Fruit fly (Drosophila melanogaster) whole organism, prepupa: Measurements from ENCODE around the gene Femcoat.
A peak's percentile ranks its signal among the peaks of the same experiment; 100 is the strongest.

Experiments used
- Blimp-1 ChIP-seq: fragments of 200-800 bp; sonication (Bioruptor generic); optimal IDR thresholded peaks from 3 replicates; lab custom pipeline; 2017; ENCODE audit warnings: missing biosample characterization, missing genetic modification characterization, mild to moderate bottlenecking, moderate library complexity, missing genetic modification reagents
- CG10631 ChIP-seq: fragments of 200-800 bp; sonication (Bioruptor generic); optimal IDR thresholded peaks from 2 replicates; lab custom pipeline; 2016; ENCODE audit warnings: missing biosample characterization, missing genetic modification characterization
- CG11294 ChIP-seq: fragments of 200-800 bp; sonication (Bioruptor generic); IDR thresholded peaks from 2 replicates; pipeline ENCODE4 v1.3.6; 2022; ENCODE audit warnings: missing biosample characterization, missing genetic modification characterization
- CG11762 ChIP-seq: fragments of 200-800 bp; sonication (Bioruptor generic); optimal IDR thresholded peaks from 3 replicates; lab custom pipeline; 2016; ENCODE audit warnings: missing biosample characterization, missing genetic modification characterization; ENCODE audit not compliant: insufficient read depth
- CG11902 ChIP-seq: fragments of 200-800 bp; sonication (Bioruptor generic); optimal IDR thresholded peaks from 3 replicates; lab custom pipeline; 2016; ENCODE audit warnings: missing biosample characterization, missing genetic modification characterization
- CG15336 ChIP-seq: fragments of 200-800 bp; sonication (Bioruptor generic); IDR thresholded peaks from 2 replicates; pipeline ENCODE4 v1.3.6; 2022; ENCODE audit warnings: missing biosample characterization, missing genetic modification characterization
- CG1621 ChIP-seq: fragments of 200-800 bp; sonication (Bioruptor generic); optimal IDR thresholded peaks from 3 replicates; lab custom pipeline; 2018; ENCODE audit warnings: missing biosample characterization, mild to moderate bottlenecking, missing genetic modification characterization
- CG16779 ChIP-seq: fragments of 200-800 bp; sonication (Bioruptor generic); optimal IDR thresholded peaks from 3 replicates; lab custom pipeline; 2017; ENCODE audit warnings: missing biosample characterization, mild to moderate bottlenecking, missing genetic modification characterization
- CG3032 ChIP-seq: fragments of 200-800 bp; optimal IDR thresholded peaks from 2 replicates; lab custom pipeline; 2019; ENCODE audit warnings: missing biosample characterization, mild to moderate bottlenecking, missing genetic modification characterization, moderate library complexity
- CG31627 ChIP-seq: fragments of 200-800 bp; sonication (Bioruptor generic); optimal IDR thresholded peaks from 3 replicates; lab custom pipeline; 2016; ENCODE audit warnings: missing biosample characterization, missing genetic modification characterization
- CG32006 ChIP-seq: fragments of 200-800 bp; sonication (Bioruptor generic); optimal IDR thresholded peaks from 3 replicates; lab custom pipeline; 2017; ENCODE audit warnings: missing biosample characterization, mild to moderate bottlenecking, missing genetic modification characterization
- CG34406 ChIP-seq: fragments of 200-800 bp; sonication (Bioruptor generic); optimal IDR thresholded peaks from 3 replicates; lab custom pipeline; 2016; ENCODE audit warnings: missing biosample characterization, missing genetic modification characterization
- CG4318 ChIP-seq: fragments of 200-800 bp; sonication (Bioruptor generic); optimal IDR thresholded peaks from 3 replicates; lab custom pipeline; 2017; ENCODE audit warnings: missing biosample characterization, mild to moderate bottlenecking, missing genetic modification characterization
- CG6163 ChIP-seq: fragments of 200-800 bp; sonication (Bioruptor generic); IDR thresholded peaks from 3 replicates; pipeline ENCODE4 v1.3.6; 2022; ENCODE audit warnings: missing biosample characterization, missing genetic modification characterization
- CG6276 ChIP-seq: fragments of 200-800 bp; sonication (Bioruptor generic); optimal IDR thresholded peaks from 2 replicates; lab custom pipeline; 2017; ENCODE audit warnings: missing biosample characterization, mild to moderate bottlenecking, missing genetic modification characterization
- CG6792 ChIP-seq: fragments of 200-800 bp; sonication (Bioruptor generic); optimal IDR thresholded peaks from 3 replicates; lab custom pipeline; 2016; ENCODE audit warnings: missing biosample characterization, missing genetic modification characterization
- CG6808 ChIP-seq: fragments of 200-800 bp; sonication (Bioruptor generic); optimal IDR thresholded peaks from 3 replicates; lab custom pipeline; 2017; ENCODE audit warnings: missing biosample characterization, missing genetic modification characterization, mild to moderate bottlenecking, moderate library complexity, missing genetic modification reagents
- CG7368 ChIP-seq: fragments of 200-800 bp; sonication (Bioruptor generic); optimal IDR thresholded peaks from 3 replicates; lab custom pipeline; 2016; ENCODE audit warnings: missing biosample characterization, missing genetic modification characterization
- CG8119 ChIP-seq: fragments of 200-800 bp; sonication (Bioruptor generic); IDR thresholded peaks from 3 replicates; pipeline ENCODE4 v1.3.6; 2022; ENCODE audit warnings: missing biosample characterization, missing genetic modification characterization
- CG8319 ChIP-seq: fragments of 200-800 bp; sonication (Bioruptor generic); optimal IDR thresholded peaks from 3 replicates; lab custom pipeline; 2016; ENCODE audit warnings: missing biosample characterization, missing genetic modification characterization
- CG8632 ChIP-seq: fragments of 200-800 bp; sonication (Bioruptor generic); optimal IDR thresholded peaks from 3 replicates; lab custom pipeline; 2016; ENCODE audit warnings: missing biosample characterization, missing genetic modification characterization
- CG9139 ChIP-seq: fragments of 200-800 bp; sonication (Bioruptor generic); optimal IDR thresholded peaks from 3 replicates; lab custom pipeline; 2017; ENCODE audit warnings: missing biosample characterization, mild to moderate bottlenecking, missing genetic modification characterization
- Eip75B ChIP-seq: fragments of 200-800 bp; sonication (Bioruptor generic); optimal IDR thresholded peaks from 3 replicates; lab custom pipeline; 2016; ENCODE audit warnings: missing biosample characterization, missing genetic modification characterization
- Eip78C ChIP-seq: fragments of 200-800 bp; sonication (Bioruptor generic); peaks from one replicate; lab custom pipeline; 2016; ENCODE audit warnings: missing biosample characterization, missing genetic modification characterization
- Eip93F ChIP-seq: fragments of 200-800 bp; sonication (Bioruptor generic); optimal IDR thresholded peaks from 2 replicates; lab custom pipeline; 2016; ENCODE audit warnings: missing biosample characterization, mild to moderate bottlenecking, missing genetic modification characterization
- Ets21C ChIP-seq: fragments of 200-800 bp; sonication (Bioruptor generic); optimal IDR thresholded peaks from 3 replicates; lab custom pipeline; 2016; ENCODE audit warnings: missing biosample characterization, missing genetic modification characterization
- Ets96B ChIP-seq: fragments of 200-800 bp; optimal IDR thresholded peaks from 2 replicates; lab custom pipeline; 2019; ENCODE audit warnings: missing biosample characterization, mild to moderate bottlenecking, missing genetic modification characterization, moderate library complexity
- Gug ChIP-seq: fragments of 200-800 bp; sonication (Bioruptor generic); IDR thresholded peaks from 2 replicates; pipeline ENCODE4 v1.3.6; 2022; ENCODE audit warnings: missing biosample characterization, missing genetic modification characterization
- Hr38 ChIP-seq: sonication (Bioruptor generic); optimal IDR thresholded peaks from 2 replicates; lab custom pipeline; 2016; ENCODE audit warnings: missing biosample characterization, missing genetic modification characterization
- Hr39 ChIP-seq: fragments of 200-800 bp; sonication (Bioruptor generic); optimal IDR thresholded peaks from 2 replicates; lab custom pipeline; 2016; ENCODE audit warnings: missing biosample characterization, missing genetic modification characterization
- Lpt ChIP-seq: fragments of 200-800 bp; sonication (Bioruptor generic); optimal IDR thresholded peaks from 3 replicates; lab custom pipeline; 2016; ENCODE audit warnings: missing biosample characterization, missing genetic modification characterization
- Met ChIP-seq: fragments of 200-800 bp; sonication (Bioruptor generic); optimal IDR thresholded peaks from 3 replicates; lab custom pipeline; 2016; ENCODE audit warnings: missing biosample characterization, missing genetic modification characterization
- OdsH ChIP-seq: fragments of 200-800 bp; sonication (Bioruptor generic); optimal IDR thresholded peaks from 3 replicates; lab custom pipeline; 2016; ENCODE audit warnings: missing biosample characterization, missing genetic modification characterization
- Smox ChIP-seq: fragments of 200-800 bp; sonication (Bioruptor generic); optimal IDR thresholded peaks from 3 replicates; lab custom pipeline; 2016; ENCODE audit warnings: missing biosample characterization, missing genetic modification characterization
- Sox14 ChIP-seq: fragments of 200-800 bp; sonication (Bioruptor generic); optimal IDR thresholded peaks from 3 replicates; lab custom pipeline; 2016; ENCODE audit warnings: missing biosample characterization, missing genetic modification characterization
- Sox15 ChIP-seq: fragments of 200-800 bp; sonication (Bioruptor generic); optimal IDR thresholded peaks from 3 replicates; lab custom pipeline; 2016; ENCODE audit warnings: missing biosample characterization, missing genetic modification characterization
- achi ChIP-seq: fragments of 200-800 bp; sonication (Bioruptor generic); optimal IDR thresholded peaks from 3 replicates; lab custom pipeline; 2016; ENCODE audit warnings: missing biosample characterization, missing genetic modification characterization
- acj6 ChIP-seq: fragments of 200-800 bp; sonication (Bioruptor generic); optimal IDR thresholded peaks from 3 replicates; lab custom pipeline; 2016; ENCODE audit warnings: missing biosample characterization, missing genetic modification characterization
- cyc ChIP-seq: fragments of 200-800 bp; sonication (Bioruptor generic); optimal IDR thresholded peaks from 3 replicates; lab custom pipeline; 2016; ENCODE audit warnings: missing biosample characterization, missing genetic modification characterization
- dac ChIP-seq: fragments of 200-800 bp; sonication (Bioruptor generic); optimal IDR thresholded peaks from 2 replicates; lab custom pipeline; 2017; ENCODE audit warnings: missing biosample characterization, mild to moderate bottlenecking, missing genetic modification characterization
- dsx ChIP-seq: fragments of 200-800 bp; optimal IDR thresholded peaks from 3 replicates; lab custom pipeline; 2019; ENCODE audit warnings: missing biosample characterization, mild to moderate bottlenecking, missing genetic modification characterization, moderate library complexity; ENCODE audit not compliant: poor library complexity, severe bottlenecking
- esn ChIP-seq: fragments of 200-800 bp; sonication (Bioruptor generic); optimal IDR thresholded peaks from 2 replicates; lab custom pipeline; 2016; ENCODE audit warnings: missing biosample characterization, mild to moderate bottlenecking, missing genetic modification characterization, moderate library complexity
- fd59A ChIP-seq: fragments of 200-800 bp; sonication (Bioruptor generic); optimal IDR thresholded peaks from 2 replicates; lab custom pipeline; 2017; ENCODE audit warnings: missing biosample characterization, mild to moderate bottlenecking, missing genetic modification characterization, missing genetic modification reagents
- fd85E ChIP-seq: fragments of 200-800 bp; sonication (Bioruptor generic); optimal IDR thresholded peaks from 3 replicates; lab custom pipeline; 2016; ENCODE audit warnings: missing biosample characterization, missing genetic modification characterization
- fkh ChIP-seq: fragments of 200-800 bp; sonication (Bioruptor generic); optimal IDR thresholded peaks from 3 replicates; lab custom pipeline; 2017; ENCODE audit warnings: missing biosample characterization, mild to moderate bottlenecking, missing genetic modification characterization, moderate library complexity
- lz ChIP-seq: fragments of 200-800 bp; sonication (Bioruptor generic); optimal IDR thresholded peaks from 3 replicates; lab custom pipeline; 2016; ENCODE audit warnings: missing biosample characterization, missing genetic modification characterization
- net ChIP-seq: fragments of 200-800 bp; sonication (Bioruptor generic); optimal IDR thresholded peaks from 3 replicates; lab custom pipeline; 2016; ENCODE audit warnings: missing biosample characterization, missing genetic modification characterization
- spab ChIP-seq: fragments of 200-800 bp; sonication (Bioruptor generic); optimal IDR thresholded peaks from 2 replicates; lab custom pipeline; 2017; ENCODE audit warnings: missing biosample characterization, mild to moderate bottlenecking, missing genetic modification characterization, missing genetic modification reagents
- ss ChIP-seq, 2 experiments: fragments of 200-800 bp; sonication (Bioruptor generic); optimal IDR thresholded peaks; 2 replicates in 1 of 2; 3 replicates in 1 of 2; lab custom pipeline; 2017 to 2018; ENCODE audit warnings: mild to moderate bottlenecking in 2 of 2, missing biosample characterization in 2 of 2, missing genetic modification characterization in 2 of 2, moderate library complexity in 1 of 2
- svp ChIP-seq: fragments of 200-800 bp; sonication (Bioruptor generic); peaks from one replicate; lab custom pipeline; 2016; ENCODE audit warnings: missing biosample characterization, missing genetic modification characterization
- topi ChIP-seq: fragments of 200-800 bp; sonication (Bioruptor generic); optimal IDR thresholded peaks from 3 replicates; lab custom pipeline; 2016; ENCODE audit warnings: missing biosample characterization, missing genetic modification characterization
- vri ChIP-seq: fragments of 200-800 bp; sonication (Bioruptor generic); optimal IDR thresholded peaks from 3 replicates; lab custom pipeline; 2016; ENCODE audit warnings: missing biosample characterization, mild to moderate bottlenecking, missing genetic modification characterization

Gene Femcoat

DNA sequence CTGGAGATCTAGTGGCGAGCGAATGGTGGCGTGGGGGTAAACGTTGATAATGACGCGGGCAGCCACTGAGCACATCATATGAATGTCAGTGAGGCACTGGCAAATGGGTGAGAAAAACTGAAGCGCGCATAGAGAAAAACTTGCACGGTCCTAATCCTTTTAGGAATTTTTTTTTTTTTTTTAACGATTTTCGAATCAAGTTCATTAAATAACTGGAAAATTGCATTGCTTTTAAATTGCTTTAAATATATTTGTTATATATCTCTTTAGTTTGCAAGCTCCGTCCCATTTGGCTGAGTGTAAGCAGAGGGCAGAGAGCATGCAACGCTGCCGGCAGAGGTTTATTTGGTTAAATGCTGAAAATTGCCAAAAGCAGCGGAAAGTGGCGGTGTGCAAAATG lies 45.2 kb downstream of the Femcoat start:
- TF ChIP-seq CG6792 (GFP tag; lab: Kevin White, UChicago), result peak; percentile 65
- peak; percentile 57 for TF ChIP-seq Hr39 (GFP tag; lab: Kevin White, UChicago)
- TF ChIP-seq lz (GFP tag; lab: Kevin White, UChicago), result peak; percentile 61
- TF ChIP-seq svp (GFP tag; lab: Kevin White, UChicago), result peak; percentile 78
- TF ChIP-seq CG11902 (GFP tag; lab: Kevin White, UChicago), result peak; percentile 47
- TF ChIP-seq CG8319, result peak; percentile 52
- TF ChIP-seq fd59A, result peak; percentile 70
- TF ChIP-seq acj6, result peak; percentile 80
- TF ChIP-seq CG16779 (tag; lab: Kevin White, UChicago), result peak; percentile 28
- peak; percentile 66 for TF ChIP-seq esn (GFP tag; lab: Kevin White, UChicago)
- peak; percentile 74 for TF ChIP-seq CG8119
- peak; percentile 44 for TF ChIP-seq dsx (GFP tag; lab: Kevin White, UChicago)
- peak; percentile 60 for TF ChIP-seq spab
- TF ChIP-seq CG3032, result peak; percentile 73
- TF ChIP-seq CG11294 (GFP tag; lab: Robert Waterston, UW), result peak; percentile 45; the same call in 1 of the 2 replicates
- TF ChIP-seq Hr38 (GFP tag; lab: Kevin White, UChicago), result no peak
- peak; percentile 67 for TF ChIP-seq Met (GFP tag; lab: Kevin White, UChicago)
- TF ChIP-seq Sox15 (GFP tag; lab: Kevin White, UChicago), result peak; percentile 34
- TF ChIP-seq Eip75B (GFP tag; lab: Kevin White, UChicago), result peak; percentile 66
- peak; percentile 50 for TF ChIP-seq CG31627 (GFP tag; lab: Kevin White, UChicago)
- TF ChIP-seq CG7368, result peak; percentile 36
- TF ChIP-seq Gug (GFP tag; lab: Robert Waterston, UW), result peak; percentile 35; the same call in 1 of the 2 replicates
- peak; percentile 72 for TF ChIP-seq CG10631 (GFP tag; lab: Kevin White, UChicago)
- peak; percentile 76 for TF ChIP-seq OdsH
- peak; percentile 8 for TF ChIP-seq dac (GFP tag; lab: Kevin White, UChicago)
- TF ChIP-seq Ets96B (tag; lab: Kevin White, UChicago), result peak; percentile 70
- peak; percentile 44 for TF ChIP-seq Smox (GFP tag; lab: Kevin White, UChicago)
- peak; percentile 27 to 38 for TF ChIP-seq ss (GFP tag; optimal IDR thresholded peaks at IDR 0.05; lab: Kevin White, UChicago)
- peak; percentile 67 for TF ChIP-seq net (GFP tag; lab: Kevin White, UChicago)
- TF ChIP-seq CG9139 (GFP tag; lab: Kevin White, UChicago), result peak; percentile 44
- TF ChIP-seq achi (GFP tag; lab: Kevin White, UChicago), result peak; percentile 75
- peak; percentile 70 for TF ChIP-seq CG34406 (GFP tag; lab: Kevin White, UChicago)
- TF ChIP-seq CG4318 (GFP tag; lab: Kevin White, UChicago), result peak; percentile 56
- TF ChIP-seq Eip78C (GFP tag; lab: Kevin White, UChicago), result peak; percentile 80
- peak; percentile 71 for TF ChIP-seq CG6808 (GFP tag; lab: Kevin White, UChicago)
- peak; percentile 50 for TF ChIP-seq Lpt
- TF ChIP-seq CG32006 (GFP tag; lab: Kevin White, UChicago), result peak; percentile 72
- peak; percentile 69 for TF ChIP-seq CG8632 (GFP tag; lab: Kevin White, UChicago)
- TF ChIP-seq CG15336 (GFP tag; lab: Robert Waterston, UW), result peak; percentile 75
- TF ChIP-seq fkh (GFP tag; lab: Kevin White, UChicago), result no peak
- peak; percentile 61 for TF ChIP-seq CG11762 (GFP tag; lab: Kevin White, UChicago)
- peak; percentile 30 for TF ChIP-seq vri
- TF ChIP-seq CG1621 (tag; lab: Kevin White, UChicago), result peak; percentile 14
- peak; percentile 60 for TF ChIP-seq cyc (GFP tag; lab: Kevin White, UChicago)
- peak; percentile 17 for TF ChIP-seq CG6276 (GFP tag; lab: Kevin White, UChicago)
- TF ChIP-seq Blimp-1 (GFP tag; lab: Kevin White, UChicago), result no peak
- peak; percentile 80 for TF ChIP-seq CG6163 (GFP tag; lab: Robert Waterston, UW)
- TF ChIP-seq Sox14 (GFP tag; lab: Kevin White, UChicago), result peak; percentile 66
- no peak for TF ChIP-seq fd85E (GFP tag; lab: Kevin White, UChicago)
- TF ChIP-seq topi (GFP tag; lab: Kevin White, UChicago), result peak; percentile 67
- TF ChIP-seq Eip93F (GFP tag; lab: Kevin White, UChicago), result no peak
- peak; percentile 21 for TF ChIP-seq Ets21C (GFP tag; lab: Kevin White, UChicago)
